Worm (Caenorhabditis elegans) whole organism, young adult: ENCODE measurements around the gene grd-8.

Experiments
- C17E4.6 ChIP-seq: fragments of 200-800 bp; sonication (Bioruptor generic); IDR thresholded peaks from 2 replicates; pipeline ENCODE4 v1.3.6; 2022; ENCODE audit warnings: missing genetic modification reagents, missing genetic modification characterization, missing compliant biosample characterization
- F52B5.7 ChIP-seq: sonication (generic microtip); optimal IDR thresholded peaks from 2 replicates; lab custom pipeline; 2016; ENCODE audit warnings: mild to moderate bottlenecking, missing genetic modification characterization, missing compliant biosample characterization
- T26A5.8 ChIP-seq: sonication (generic microtip); optimal IDR thresholded peaks from 2 replicates; lab custom pipeline; 2016; ENCODE audit warnings: missing genetic modification characterization, missing compliant biosample characterization
- ZK185.1 ChIP-seq: sonication (generic microtip); optimal IDR thresholded peaks from 2 replicates; lab custom pipeline; 2016; ENCODE audit warnings: mild to moderate bottlenecking, missing genetic modification characterization, missing compliant biosample characterization; ENCODE audit not compliant: poor library complexity, severe bottlenecking
- aptf-2 ChIP-seq: fragments of 200-800 bp; sonication (Bioruptor generic); conservative IDR thresholded peaks from 2 replicates; pipeline ENCODE4 v1.3.6; 2022; ENCODE audit warnings: missing genetic modification reagents, missing genetic modification characterization, missing compliant biosample characterization
- attf-6 ChIP-seq: fragments of 200-800 bp; sonication (Bioruptor generic); IDR thresholded peaks from 2 replicates; pipeline ENCODE4 v1.3.6; 2022; ENCODE audit warnings: missing genetic modification reagents, missing genetic modification characterization, missing compliant biosample characterization
- egrh-3 ChIP-seq: fragments of 200-800 bp; sonication (Bioruptor generic); IDR thresholded peaks from 2 replicates; pipeline ENCODE4 v1.3.6; 2022; ENCODE audit warnings: missing genetic modification reagents, missing genetic modification characterization, missing compliant biosample characterization
- madf-8 ChIP-seq: fragments of 200-800 bp; sonication (Bioruptor generic); conservative IDR thresholded peaks from 2 replicates; pipeline ENCODE4 v1.3.6; 2022; ENCODE audit warnings: missing genetic modification reagents, missing genetic modification characterization, missing compliant biosample characterization
- nfya-2 ChIP-seq: fragments of 200-800 bp; sonication (Bioruptor generic); IDR thresholded peaks from 2 replicates; pipeline ENCODE4 v1.3.6; 2022; ENCODE audit warnings: missing genetic modification reagents, missing genetic modification characterization, missing compliant biosample characterization
- nhr-120 ChIP-seq: fragments of 200-800 bp; sonication (Bioruptor generic); IDR thresholded peaks from 2 replicates; pipeline ENCODE4 v1.3.6; 2022; ENCODE audit warnings: missing genetic modification characterization, missing compliant biosample characterization
- ztf-6 ChIP-seq: fragments of 200-800 bp; sonication (Bioruptor generic); IDR thresholded peaks from 2 replicates; pipeline ENCODE4 v1.3.6; 2022; ENCODE audit warnings: missing genetic modification reagents, missing genetic modification characterization, missing compliant biosample characterization

Gene grd-8

ce11 chrV:7891230-7891629 lies 48.9 kb downstream of the grd-8 start, which contains the start of gene F40A3.1:
Gene F40A3.1 (plus strand): TSS chrV:7891530.
- TF ChIP-seq egrh-3 (no peak), attf-6 (GFP tag; lab: Robert Waterston, UW) (no peak), ZK185.1 (tag; lab: Kevin White, UChicago) (no peak), aptf-2 (no peak), madf-8 (GFP tag; lab: Robert Waterston, UW) (no peak), F52B5.7 (tag; lab: Kevin White, UChicago) (no peak), nhr-120 (no peak), nfya-2 (no peak), T26A5.8 (tag; lab: Kevin White, UChicago) (no peak), C17E4.6 (GFP tag; lab: Robert Waterston, UW) (no peak), ztf-6 (no peak)
